Worm (Caenorhabditis elegans) whole organism, late embryonic: ENCODE data around the gene R06B9.5.

Experiments used
- C08G9.2 ChIP-seq: sonication (generic microtip); optimal IDR thresholded peaks from 2 replicates; lab custom pipeline; 2016; ENCODE audit warnings: mild to moderate bottlenecking, missing genetic modification characterization, moderate library complexity, missing compliant biosample characterization
- C38D4.7 ChIP-seq: fragments of 200-800 bp; sonication (Bioruptor generic); optimal IDR thresholded peaks from 2 replicates; lab custom pipeline; 2018; ENCODE audit warnings: mild to moderate bottlenecking, missing genetic modification characterization, moderate library complexity, missing compliant biosample characterization
- F13H6.1 ChIP-seq: sonication (generic microtip); optimal IDR thresholded peaks from 2 replicates; lab custom pipeline; 2016; ENCODE audit warnings: missing genetic modification characterization, missing compliant biosample characterization
- Y22D7AL.16 ChIP-seq: sonication (generic microtip); optimal IDR thresholded peaks from 2 replicates; lab custom pipeline; 2016; ENCODE audit warnings: missing genetic modification characterization, missing compliant biosample characterization
- ceh-14 ChIP-seq: sonication (generic microtip); optimal IDR thresholded peaks from 2 replicates; lab custom pipeline; 2016; ENCODE audit warnings: missing genotype, missing genetic modification characterization, missing compliant biosample characterization
- ceh-18 ChIP-seq: sonication (generic microtip); optimal IDR thresholded peaks from 2 replicates; lab custom pipeline; 2016; ENCODE audit warnings: missing genetic modification characterization, missing compliant biosample characterization
- ceh-19 ChIP-seq: fragments of 200-800 bp; sonication (Bioruptor generic); optimal IDR thresholded peaks from 2 replicates; lab custom pipeline; 2018; ENCODE audit warnings: mild to moderate bottlenecking, missing genetic modification characterization, missing compliant biosample characterization
- ceh-22 ChIP-seq: sonication (generic microtip); optimal IDR thresholded peaks from 2 replicates; lab custom pipeline; 2017; ENCODE audit warnings: missing biosample characterization, missing genetic modification characterization
- ceh-24 ChIP-seq: sonication (generic microtip); optimal IDR thresholded peaks from 2 replicates; lab custom pipeline; 2016; ENCODE audit warnings: mild to moderate bottlenecking, missing genetic modification characterization, missing compliant biosample characterization
- ceh-31 ChIP-seq: sonication (generic microtip); optimal IDR thresholded peaks from 2 replicates; lab custom pipeline; 2016; ENCODE audit warnings: missing genetic modification characterization, missing compliant biosample characterization
- ceh-45 ChIP-seq: fragments of 200-800 bp; sonication (Bioruptor generic); IDR thresholded peaks from 2 replicates; pipeline ENCODE4 v1.3.6; 2022; ENCODE audit warnings: missing genetic modification reagents, missing genetic modification characterization, missing compliant biosample characterization
- ceh-6 ChIP-seq: fragments of 200-800 bp; sonication (Bioruptor generic); optimal IDR thresholded peaks from 2 replicates; lab custom pipeline; 2018; ENCODE audit warnings: mild to moderate bottlenecking, missing genetic modification characterization, missing compliant biosample characterization
- dmd-4 ChIP-seq: sonication (generic microtip); optimal IDR thresholded peaks from 2 replicates; lab custom pipeline; 2016; ENCODE audit warnings: borderline replicate concordance, missing genetic modification characterization, missing compliant biosample characterization
- dve-1 ChIP-seq: sonication (generic microtip); optimal IDR thresholded peaks from 2 replicates; lab custom pipeline; 2017; ENCODE audit warnings: antibody characterized with exemption, mild to moderate bottlenecking, missing genetic modification characterization, missing compliant biosample characterization
- elt-2 ChIP-seq: sonication (generic microtip); optimal IDR thresholded peaks from 2 replicates; lab custom pipeline; 2016; ENCODE audit warnings: missing genetic modification reagents, missing genetic modification characterization, missing compliant biosample characterization
- eyg-1 ChIP-seq: sonication (generic microtip); optimal IDR thresholded peaks from 2 replicates; lab custom pipeline; 2016; ENCODE audit warnings: missing genotype, missing genetic modification characterization, missing compliant biosample characterization
- fax-1 ChIP-seq: sonication (generic microtip); optimal IDR thresholded peaks from 2 replicates; lab custom pipeline; 2016; ENCODE audit warnings: missing genotype, missing genetic modification characterization, missing compliant biosample characterization
- hlh-15 ChIP-seq: sonication (generic microtip); optimal IDR thresholded peaks from 2 replicates; lab custom pipeline; 2016; ENCODE audit warnings: missing genetic modification characterization, missing compliant biosample characterization
- hlh-30 ChIP-seq: sonication (generic microtip); optimal IDR thresholded peaks from 2 replicates; lab custom pipeline; 2017; ENCODE audit warnings: antibody characterized with exemption, missing genetic modification characterization, missing compliant biosample characterization; ENCODE audit not compliant: insufficient read depth
- mec-3 ChIP-seq: sonication (generic microtip); optimal IDR thresholded peaks from 2 replicates; lab custom pipeline; 2016; ENCODE audit warnings: borderline replicate concordance, missing genetic modification characterization, missing compliant biosample characterization
- nfya-1 ChIP-seq: sonication (generic microtip); optimal IDR thresholded peaks from 2 replicates; lab custom pipeline; 2017; ENCODE audit warnings: missing genetic modification characterization, mild to moderate bottlenecking, missing compliant biosample characterization, antibody characterized with exemption, moderate library complexity
- odd-2 ChIP-seq: sonication (generic microtip); optimal IDR thresholded peaks from 2 replicates; lab custom pipeline; 2017; ENCODE audit warnings: antibody characterized with exemption, mild to moderate bottlenecking, missing genetic modification characterization, missing compliant biosample characterization
- pag-3 ChIP-seq: sonication (generic microtip); optimal IDR thresholded peaks from 2 replicates; lab custom pipeline; 2016; ENCODE audit warnings: missing compliant biosample characterization, missing genetic modification characterization, borderline replicate concordance
- pax-1 ChIP-seq: fragments of 150-350 bp; optimal IDR thresholded peaks from 2 replicates; lab custom pipeline; 2014; ENCODE audit warnings: missing biosample characterization, missing genetic modification characterization
- pqm-1 ChIP-seq: sonication (generic microtip); optimal IDR thresholded peaks from 2 replicates; lab custom pipeline; 2016; ENCODE audit warnings: missing genetic modification characterization, missing compliant biosample characterization
- rnt-1 ChIP-seq: sonication (generic microtip); optimal IDR thresholded peaks from 2 replicates; lab custom pipeline; 2016; ENCODE audit warnings: missing genetic modification characterization, missing compliant biosample characterization
- sox-2 ChIP-seq: fragments of 200-800 bp; sonication (Bioruptor generic); IDR thresholded peaks from 2 replicates; pipeline ENCODE4 v1.3.6; 2022; ENCODE audit warnings: missing genetic modification reagents, missing genetic modification characterization, missing compliant biosample characterization
- sox-4 ChIP-seq: sonication (generic microtip); optimal IDR thresholded peaks from 2 replicates; lab custom pipeline; 2017; ENCODE audit warnings: mild to moderate bottlenecking, missing genetic modification characterization, inconsistent platforms, missing compliant biosample characterization
- tbx-2 ChIP-seq: sonication (generic microtip); optimal IDR thresholded peaks from 2 replicates; lab custom pipeline; 2016; ENCODE audit warnings: missing genetic modification characterization, missing compliant biosample characterization
- unc-3 ChIP-seq, 2 experiments: fragments of 200-800 bp in 1 of 2; sonication (Bioruptor generic) in 1 of 2; sonication (generic microtip) in 1 of 2; conservative IDR thresholded peaks in 1 of 2; optimal IDR thresholded peaks in 1 of 2; 2 replicates each; pipeline versions ENCODE4 v1.3.6 to Lab custom; 2016 to 2022; ENCODE audit warnings: missing compliant biosample characterization in 2 of 2, missing genetic modification characterization in 2 of 2, missing genetic modification reagents in 1 of 2
- unc-55 ChIP-seq: sonication (generic microtip); optimal IDR thresholded peaks from 2 replicates; lab custom pipeline; 2017; ENCODE audit warnings: missing biosample characterization, missing genetic modification reagents, missing genetic modification characterization
- unc-86 ChIP-seq: sonication (generic microtip); optimal IDR thresholded peaks from 2 replicates; lab custom pipeline; 2016; ENCODE audit warnings: missing genetic modification characterization, missing compliant biosample characterization

R06B9.5 gene

DNA sequence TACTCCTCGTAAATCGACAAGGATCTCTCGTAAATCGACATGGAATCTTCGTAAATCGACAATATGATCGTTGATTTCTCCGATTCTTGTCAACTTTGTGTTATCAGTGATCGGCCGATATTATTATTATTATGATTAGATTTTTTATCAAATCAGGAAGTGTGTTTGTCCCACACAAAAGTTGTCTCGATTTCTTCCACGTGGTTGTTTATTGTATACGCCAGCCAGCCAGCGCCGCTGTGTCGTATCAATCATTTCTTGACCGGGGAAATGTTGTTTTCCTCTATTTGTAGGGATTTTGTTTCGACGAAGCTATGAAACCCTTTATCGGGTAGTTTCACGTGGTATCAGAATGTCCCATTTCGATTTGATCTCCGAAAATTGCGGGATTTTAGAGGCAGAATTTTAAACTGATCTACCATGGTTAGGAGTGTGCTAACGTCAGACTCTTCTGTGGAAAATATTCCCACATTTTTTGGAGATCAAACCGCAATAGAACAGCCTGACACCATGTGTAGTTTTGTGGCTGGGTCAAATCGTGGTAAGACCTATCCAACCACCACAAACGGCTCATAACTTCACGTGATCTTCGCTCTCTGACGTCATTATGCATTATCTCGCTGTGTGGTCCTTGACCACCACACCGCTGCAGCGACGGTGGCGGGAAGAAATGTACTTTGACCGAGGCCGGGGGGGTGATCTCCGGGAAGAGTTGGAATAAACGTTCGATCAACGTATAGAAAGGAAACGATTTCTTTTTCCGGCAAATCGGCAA is 1.8 kb downstream of the R06B9.5 start:
- TF ChIP-seq rnt-1 (tag; lab: Kevin White, UChicago) (peak; percentile 71), ceh-31 (tag; lab: Kevin White, UChicago) (peak; percentile 3), ceh-18 (tag; lab: Kevin White, UChicago) (no peak), elt-2 (tag; lab: Kevin White, UChicago) (peak; percentile 25), hlh-30 (tag; lab: Kevin White, UChicago) (peak; percentile 74), Y22D7AL.16 (tag; lab: Kevin White, UChicago) (no peak), dmd-4 (tag; lab: Kevin White, UChicago) (no peak), pqm-1 (tag; lab: Kevin White, UChicago) (no peak), ceh-22 (tag; lab: Kevin White, UChicago) (no peak)

DNA sequence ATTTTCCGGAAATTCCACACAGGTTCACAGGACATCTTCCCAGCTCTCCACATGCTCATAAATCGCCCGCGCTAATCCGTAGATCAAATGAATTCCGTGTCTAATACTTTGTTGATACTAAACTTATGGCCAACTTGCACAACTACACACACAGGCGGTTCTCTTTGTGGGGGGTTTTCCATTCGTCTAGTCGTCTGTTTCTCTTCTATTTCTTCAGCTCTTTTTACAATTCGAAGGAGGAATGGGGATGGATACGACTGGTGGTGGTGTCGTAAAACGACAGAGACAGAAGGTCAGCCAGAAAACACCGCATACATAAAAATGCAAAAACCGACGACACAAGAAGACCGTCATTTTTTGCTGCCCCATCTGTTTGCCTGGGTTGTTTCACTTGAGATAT is 3.3 kb downstream of the R06B9.5 start:
- TF ChIP-seq nfya-1 (tag; lab: Kevin White, UChicago) (peak; percentile 29), pax-1 (tag; lab: Kevin White, UChicago) (peak; percentile 79), hlh-15 (tag; lab: Kevin White, UChicago) (no peak)

- peak; percentile 99 for TF ChIP-seq nfya-1 (tag; lab: Kevin White, UChicago)
- TF ChIP-seq C08G9.2 (tag; lab: Kevin White, UChicago) = no peak
- TF ChIP-seq dve-1 (tag; lab: Kevin White, UChicago) = no peak
Observed at ce11 chrII:13741449-13741848, 5.3 kb downstream of the R06B9.5 start, which contains the start of gene mig-14. Gene mig-14, plus strand, starts transcription at chrII:13741738.

- TF ChIP-seq unc-55 (GFP tag; lab: Kevin White, UChicago) (no peak), fax-1 (no peak), C38D4.7 (no peak), mec-3 (tag; lab: Kevin White, UChicago) (no peak), sox-4 (tag; lab: Kevin White, UChicago) (no peak), ceh-14 (tag; lab: Kevin White, UChicago) (no peak)
Observed at ce11 chrII:13750128-13750527, 14.0 kb downstream of the R06B9.5 start.

DNA sequence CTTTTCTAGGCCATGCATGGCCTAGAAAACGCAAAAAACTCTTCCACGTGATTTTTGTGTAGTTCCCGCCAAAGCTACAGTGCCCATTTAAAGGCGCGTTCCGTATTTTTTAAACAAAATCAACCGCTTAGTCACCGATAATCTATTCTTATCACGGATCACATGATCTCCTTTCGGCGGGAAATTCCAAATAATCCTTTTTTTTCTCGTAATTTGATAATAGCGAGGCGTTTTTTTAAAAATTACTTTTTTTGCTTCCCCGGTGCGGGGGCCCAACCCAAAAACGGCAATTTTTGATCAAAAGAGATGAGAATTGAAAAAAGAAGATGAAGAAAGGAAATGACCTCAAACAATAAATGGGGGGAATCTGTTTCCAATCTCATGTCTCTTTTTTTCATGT is 14.9 kb downstream of the R06B9.5 start:
- TF ChIP-seq rnt-1 (tag; lab: Kevin White, UChicago) = no peak
- TF ChIP-seq F13H6.1 (tag; lab: Kevin White, UChicago) = no peak
- no peak for TF ChIP-seq ceh-24 (tag; lab: Kevin White, UChicago)
- no peak for TF ChIP-seq ceh-6
- no peak for TF ChIP-seq C38D4.7
- TF ChIP-seq dmd-4 (tag; lab: Kevin White, UChicago) = no peak
- no peak for TF ChIP-seq ceh-19 (GFP tag; lab: Kevin White, UChicago)
- no peak for TF ChIP-seq unc-86
- no peak for TF ChIP-seq tbx-2 (tag; lab: Kevin White, UChicago)
- TF ChIP-seq ceh-45 (GFP tag; lab: Robert Waterston, UW) = no peak
- TF ChIP-seq odd-2 = no peak
- TF ChIP-seq dve-1 (tag; lab: Kevin White, UChicago) = no peak
- TF ChIP-seq sox-2 = no peak
- TF ChIP-seq eyg-1 = no peak
- no peak for TF ChIP-seq unc-3 (GFP tag; conservative IDR thresholded peaks at IDR 0.05; lab: Robert Waterston, UW)
- no peak for TF ChIP-seq unc-3 (tag; optimal IDR thresholded peaks at IDR 0.05; lab: Kevin White, UChicago)
- no peak for TF ChIP-seq pag-3 (tag; lab: Kevin White, UChicago)
